Worm (Caenorhabditis elegans): ENCODE data around the gene F44A6.4.
A peak's percentile ranks its signal among the peaks of the same experiment; 100 is the strongest.

Gene F44A6.4

ce11 chrX:10230872-10231271 is 15.6 kb upstream of the F44A6.4 start (continued):
- TF ChIP-seq hlh-30 (tag; optimal IDR thresholded peaks at IDR 0.05; ENCODE audit: insufficient read depth) (peak; percentile 92), dmd-9 (GFP tag; IDR thresholded peaks at IDR 0.05) (no peak), vab-7 (GFP tag; IDR thresholded peaks at IDR 0.05) (no peak), nhr-41 (GFP tag; IDR thresholded peaks at IDR 0.05) (no peak), aha-1 (tag) (peak; percentile 64), tag-97 (GFP tag; IDR thresholded peaks at IDR 0.05) (no peak), dve-1 (tag; optimal IDR thresholded peaks at IDR 0.05; ENCODE audit: insufficient read depth) (peak; percentile 18), zfp-2 (tag; optimal IDR thresholded peaks at IDR 0.05) (no peak), ceh-44 (GFP tag; IDR thresholded peaks at IDR 0.05) (no peak), zip-11 (GFP tag; IDR thresholded peaks at IDR 0.05) (no peak), lin-15B (tag; optimal IDR thresholded peaks at IDR 0.05) (no peak), madf-5 (GFP tag; IDR thresholded peaks at IDR 0.05) (no peak), rbr-2 (tag; optimal IDR thresholded peaks at IDR 0.05) (no peak), mxl-3 (GFP tag; optimal IDR thresholded peaks at IDR 0.05) (peak; percentile 90), lin-38 (GFP tag; IDR thresholded peaks at IDR 0.05) (no peak), ztf-11 (tag; optimal IDR thresholded peaks at IDR 0.05) (no peak), nhr-76 (tag; optimal IDR thresholded peaks at IDR 0.05) (no peak), T20F7.1 (GFP tag; optimal IDR thresholded peaks at IDR 0.05) (no peak), mdl-1 (tag; optimal IDR thresholded peaks at IDR 0.05) (peak in 1 of 2 experiments; percentile 67), spr-3 (GFP tag; optimal IDR thresholded peaks at IDR 0.05) (no peak), php-3 (GFP tag; IDR thresholded peaks at IDR 0.05) (no peak), nhr-25 (tag; optimal IDR thresholded peaks at IDR 0.05; ENCODE audit: borderline replicate concordance, insufficient read depth) (peak; percentile 20), dmd-6 (GFP tag; IDR thresholded peaks at IDR 0.05) (peak; percentile 30; the same call in 1 of the 2 replicates), zfp-3 (GFP tag; conservative IDR thresholded peaks at IDR 0.05) (no peak), nhr-48 (tag; optimal IDR thresholded peaks at IDR 0.05) (peak; percentile 28), fos-1 (tag; optimal IDR thresholded peaks at IDR 0.05) (no peak), ceh-20 (GFP tag; IDR thresholded peaks at IDR 0.05) (no peak), duxl-1 (tag; optimal IDR thresholded peaks at IDR 0.05; ENCODE audit: poor library complexity) (no peak), nhr-111 (GFP tag; optimal IDR thresholded peaks at IDR 0.05) (no peak)

DNA sequence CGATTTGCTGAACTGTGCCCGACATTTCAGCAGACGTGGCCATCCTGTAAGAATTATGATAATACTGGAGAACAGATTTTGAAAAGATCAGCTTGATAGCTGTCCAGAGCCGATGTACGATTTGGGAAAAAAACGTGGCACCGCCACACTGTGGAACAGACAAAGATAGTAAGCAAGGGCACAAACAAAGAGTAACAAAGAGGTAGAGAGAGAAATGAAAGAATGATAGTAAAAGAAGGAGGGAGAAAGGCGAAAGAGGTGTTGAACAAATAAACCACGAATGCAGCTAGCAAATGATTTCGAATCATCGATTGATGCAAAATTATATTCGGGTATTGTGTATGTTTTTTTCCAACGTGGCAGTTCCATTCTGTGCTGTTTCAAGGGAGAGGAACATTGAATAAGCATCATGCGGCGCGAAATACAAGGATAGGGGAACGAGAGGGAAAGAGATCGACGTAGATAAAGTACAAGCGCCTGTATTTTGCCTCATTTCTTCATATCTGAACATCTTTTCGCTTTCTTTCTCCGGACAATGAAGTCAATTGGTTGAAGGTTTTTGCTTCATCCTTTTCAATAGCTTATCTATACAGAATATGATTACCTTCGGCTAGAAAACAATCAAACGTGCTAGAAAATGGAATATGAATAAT is 12.9 kb upstream of the F44A6.4 start, which contains the start of gene C14H10.3:
Gene C14H10.3, minus strand, starts transcription at position 44 of the 653 bp plus-strand sequence.
- TF ChIP-seq T20F7.1 (GFP tag; optimal IDR thresholded peaks at IDR 0.05) (no peak), ZK546.5 (tag; optimal IDR thresholded peaks at IDR 0.05) (no peak), gei-8 (GFP tag; optimal IDR thresholded peaks at IDR 0.05) (no peak), egl-27 (tag; optimal IDR thresholded peaks at IDR 0.05) (no peak), daf-16 (GFP tag; optimal IDR thresholded peaks at IDR 0.05) (no peak), daf-16 (tag; optimal IDR thresholded peaks at IDR 0.05) (peak; percentile 65), unc-62 (GFP tag; optimal IDR thresholded peaks at IDR 0.05 in 1 of 2) (peak in 1 of 2 experiments; percentile 28), unc-62 (tag; optimal IDR thresholded peaks at IDR 0.05) (no peak), R02D3.7 (tag; optimal IDR thresholded peaks at IDR 0.05) (no peak), nhr-28 (tag; optimal IDR thresholded peaks at IDR 0.05) (peak; percentile 24), Y75B8A.6 (GFP tag; IDR thresholded peaks at IDR 0.05) (no peak), daf-12 (tag; optimal IDR thresholded peaks at IDR 0.05) (no peak), nhr-6 (tag; optimal IDR thresholded peaks at IDR 0.05) (no peak), T26A8.4 (GFP tag; IDR thresholded peaks at IDR 0.05) (no peak), ctbp-1 (GFP tag; IDR thresholded peaks at IDR 0.05) (no peak), lsy-2 (tag; optimal IDR thresholded peaks at IDR 0.05) (no peak), dve-1 (tag; optimal IDR thresholded peaks at IDR 0.05; ENCODE audit: insufficient read depth) (peak; percentile 13), Y105C5A.15 (GFP tag; IDR thresholded peaks at IDR 0.05) (no peak), ces-1 (GFP tag; optimal IDR thresholded peaks at IDR 0.05) (no peak), aha-1 (tag) (peak; percentile 83), zfp-3 (GFP tag; conservative IDR thresholded peaks at IDR 0.05) (no peak), hlh-30 (tag; optimal IDR thresholded peaks at IDR 0.05; ENCODE audit: insufficient read depth) (no peak), zag-1 (tag; optimal IDR thresholded peaks at IDR 0.05) (no peak), Y48G9A.11 (GFP tag; IDR thresholded peaks at IDR 0.05) (no peak), mdl-1 (tag; optimal IDR thresholded peaks at IDR 0.05) (no peak)
